Worm (Caenorhabditis elegans) whole organism, early embryonic: ENCODE results near the gene fbxa-210.

Source experiments
- aly-1 ChIP-seq: sonication (generic microtip); optimal IDR thresholded peaks from 2 replicates; lab custom pipeline; 2016; ENCODE audit warnings: missing genetic modification characterization, missing compliant biosample characterization
- ama-1 ChIP-seq: fragments of 150-350 bp; optimal IDR thresholded peaks from 2 replicates; lab custom pipeline; 2014
- ceh-13 ChIP-seq: fragments of 200-800 bp; sonication (Bioruptor generic); optimal IDR thresholded peaks from 2 replicates; lab custom pipeline; 2018; ENCODE audit warnings: mild to moderate bottlenecking, missing genetic modification characterization, missing compliant biosample characterization
- ceh-36 ChIP-seq: sonication (generic microtip); optimal IDR thresholded peaks from 2 replicates; lab custom pipeline; 2016; ENCODE audit warnings: missing genetic modification characterization, inconsistent platforms, missing compliant biosample characterization
- ets-7 ChIP-seq: sonication (generic microtip); optimal IDR thresholded peaks from 2 replicates; lab custom pipeline; 2016; ENCODE audit warnings: missing genotype, missing genetic modification characterization, missing compliant biosample characterization
- hmbx-1 ChIP-seq: sonication (generic microtip); optimal IDR thresholded peaks from 2 replicates; lab custom pipeline; 2016; ENCODE audit warnings: mild to moderate bottlenecking, missing genetic modification characterization, missing compliant biosample characterization
- hmg-4 ChIP-seq: fragments of 200-800 bp; sonication (Bioruptor generic); optimal IDR thresholded peaks from 2 replicates; lab custom pipeline; 2018; ENCODE audit warnings: mild to moderate bottlenecking, missing genetic modification characterization, missing compliant biosample characterization
- hnd-1 ChIP-seq: sonication (generic microtip); optimal IDR thresholded peaks from 2 replicates; lab custom pipeline; 2016; ENCODE audit warnings: missing genetic modification characterization, missing compliant biosample characterization
- pes-1 ChIP-seq: fragments of 200-800 bp; sonication (Bioruptor generic); IDR thresholded peaks from 2 replicates; pipeline ENCODE4 v1.3.6; 2022; ENCODE audit warnings: missing genetic modification reagents, missing genetic modification characterization, missing compliant biosample characterization
- tbx-11 ChIP-seq: fragments of 200-800 bp; sonication (Bioruptor generic); IDR thresholded peaks from 2 replicates; pipeline ENCODE4 v1.3.6; 2022; ENCODE audit warnings: missing genetic modification characterization, missing compliant biosample characterization
- tra-4 ChIP-seq: sonication (generic microtip); optimal IDR thresholded peaks from 2 replicates; lab custom pipeline; 2017; ENCODE audit warnings: missing genetic modification characterization, missing compliant biosample characterization

- TF ChIP-seq ceh-36 (tag; lab: Kevin White, UChicago), result no peak
- TF ChIP-seq ama-1 (lab: Kevin White, UChicago), result no peak
- no peak for TF ChIP-seq hnd-1 (tag; lab: Kevin White, UChicago)
- no peak for TF ChIP-seq tra-4 (tag; lab: Kevin White, UChicago)
- TF ChIP-seq ets-7 (tag; lab: Kevin White, UChicago), result no peak
- no peak for TF ChIP-seq hmg-4 (GFP tag; lab: Kevin White, UChicago)
- no peak for TF ChIP-seq pes-1 (GFP tag; lab: Robert Waterston, UW)
- TF ChIP-seq aly-1 (tag; lab: Kevin White, UChicago), result no peak
- TF ChIP-seq hmbx-1, result no peak
- no peak for TF ChIP-seq ceh-13
- TF ChIP-seq tbx-11 (GFP tag; lab: Robert Waterston, UW), result no peak
Measured at ce11 chrV:18109449-18109848, 15.7 kb upstream of the fbxa-210 start.
